Worm (Caenorhabditis elegans) whole organism, L4/young adult: ENCODE measurements around the gene cpt-1.

Experiments used
- W03F9.2 ChIP-seq: fragments of 150-350 bp; optimal IDR thresholded peaks from 2 replicates; lab custom pipeline; 2014; ENCODE audit warnings: missing biosample characterization, missing genetic modification characterization
- dao-5 ChIP-seq: sonication (generic microtip); optimal IDR thresholded peaks from 2 replicates; lab custom pipeline; 2016; ENCODE audit warnings: missing genotype, missing genetic modification characterization, moderate library complexity, missing compliant biosample characterization
- him-1 ChIP-seq: sonication (generic microtip); optimal IDR thresholded peaks from 2 replicates; lab custom pipeline; 2016; ENCODE audit warnings: missing genotype, missing genetic modification reagents, missing genetic modification characterization, missing compliant biosample characterization

DNA sequence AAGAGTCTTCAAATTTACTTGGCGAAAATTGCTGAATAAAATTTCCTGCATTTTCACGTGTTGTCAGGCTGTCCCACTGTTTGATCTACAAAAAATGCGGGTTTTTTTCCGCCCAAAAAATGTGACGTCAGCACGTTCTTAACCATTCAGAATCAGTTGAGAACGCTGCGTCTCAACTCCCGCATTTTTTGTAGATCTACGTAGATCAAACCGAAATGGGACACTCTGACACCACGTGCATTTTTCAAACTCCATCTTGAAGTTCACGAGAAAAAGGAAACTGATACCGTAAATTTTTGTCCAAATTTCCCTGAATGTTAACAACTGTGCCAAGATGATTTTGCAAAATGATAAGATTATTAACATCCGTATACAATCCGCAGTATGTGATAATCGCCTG, 17.0 kb upstream of the cpt-1 start:
- no peak for TF ChIP-seq dao-5 (tag; lab: Kevin White, UChicago)
- TF ChIP-seq him-1 (tag; lab: Kevin White, UChicago), result no peak
- no peak for TF ChIP-seq W03F9.2 (tag; lab: Kevin White, UChicago)
